Fruit fly (Drosophila melanogaster) whole organism, embryonic: Measurements from ENCODE around the gene Cap-D2.
A peak's percentile ranks its signal among the peaks of the same experiment; 100 is the strongest.

ENCODE experiments used
- CG10654 ChIP-seq: fragments of 200-800 bp; sonication (Bioruptor generic); optimal IDR thresholded peaks from 2 replicates; lab custom pipeline; 2016; ENCODE audit warnings: missing biosample characterization, missing genetic modification characterization
- CG11398 ChIP-seq: fragments of 200-800 bp; sonication (Bioruptor generic); optimal IDR thresholded peaks from 2 replicates; lab custom pipeline; 2016; ENCODE audit warnings: missing biosample characterization, missing genetic modification characterization
- CG12104 ChIP-seq: fragments of 200-800 bp; sonication (Bioruptor generic); optimal IDR thresholded peaks from 3 replicates; lab custom pipeline; 2016; ENCODE audit warnings: missing biosample characterization, missing genetic modification characterization
- CG12769 ChIP-seq: fragments of 200-800 bp; sonication (Bioruptor generic); optimal IDR thresholded peaks from 2 replicates; lab custom pipeline; 2019; ENCODE audit warnings: missing biosample characterization, mild to moderate bottlenecking, missing genetic modification characterization, moderate library complexity
- CG13894 ChIP-seq: fragments of 200-800 bp; sonication (Bioruptor generic); optimal IDR thresholded peaks from 3 replicates; lab custom pipeline; 2018; ENCODE audit warnings: missing biosample characterization, mild to moderate bottlenecking, missing genetic modification characterization, moderate library complexity
- CG14710 ChIP-seq: fragments of 200-800 bp; sonication (Bioruptor generic); optimal IDR thresholded peaks from 3 replicates; lab custom pipeline; 2019; ENCODE audit warnings: missing biosample characterization, mild to moderate bottlenecking, missing genetic modification characterization, moderate library complexity
- CG15269 ChIP-seq: fragments of 200-800 bp; sonication (Bioruptor generic); optimal IDR thresholded peaks from 2 replicates; lab custom pipeline; 2018; ENCODE audit warnings: missing biosample characterization, mild to moderate bottlenecking, missing genetic modification characterization, moderate library complexity
- CG15479 ChIP-seq: fragments of 200-800 bp; sonication (Bioruptor generic); optimal IDR thresholded peaks from 3 replicates; lab custom pipeline; 2019; ENCODE audit warnings: missing biosample characterization, mild to moderate bottlenecking, missing genetic modification characterization, moderate library complexity
- CG18011 ChIP-seq: fragments of 200-800 bp; sonication (Bioruptor generic); optimal IDR thresholded peaks from 2 replicates; lab custom pipeline; 2017; ENCODE audit warnings: missing biosample characterization, missing genetic modification characterization, mild to moderate bottlenecking, moderate library complexity, missing genotype
- CG1832 ChIP-seq: fragments of 200-800 bp; sonication (Bioruptor generic); optimal IDR thresholded peaks from 2 replicates; lab custom pipeline; 2017; ENCODE audit warnings: missing biosample characterization, mild to moderate bottlenecking, missing genetic modification characterization, inconsistent platforms
- CG2116 ChIP-seq: fragments of 200-800 bp; sonication (Bioruptor generic); optimal IDR thresholded peaks from 3 replicates; lab custom pipeline; 2018; ENCODE audit warnings: missing biosample characterization, mild to moderate bottlenecking, missing genetic modification characterization
- CG33213 ChIP-seq: fragments of 200-800 bp; sonication (Bioruptor generic); optimal IDR thresholded peaks from 3 replicates; lab custom pipeline; 2016; ENCODE audit warnings: missing biosample characterization, missing genetic modification characterization
- CG3726 ChIP-seq: fragments of 200-800 bp; sonication (Bioruptor generic); IDR thresholded peaks from 3 replicates; pipeline ENCODE4, ENCODE4 v1.3.6; 2022; ENCODE audit warnings: missing biosample characterization, missing genetic modification characterization
- CG4854 ChIP-seq: fragments of 200-800 bp; sonication (Bioruptor generic); optimal IDR thresholded peaks from 2 replicates; lab custom pipeline; 2016; ENCODE audit warnings: missing biosample characterization, missing genetic modification characterization, inconsistent platforms
- CG7372 ChIP-seq: fragments of 200-800 bp; sonication (Bioruptor generic); IDR thresholded peaks from 2 replicates; pipeline ENCODE4 v1.3.6; 2022; ENCODE audit warnings: missing biosample characterization, missing genetic modification characterization
- CG7839 ChIP-seq: fragments of 200-800 bp; sonication (Bioruptor generic); optimal IDR thresholded peaks from 3 replicates; lab custom pipeline; 2018; ENCODE audit warnings: missing biosample characterization, mild to moderate bottlenecking, missing genetic modification characterization, moderate library complexity
- CG7987 ChIP-seq: fragments of 200-800 bp; sonication (Bioruptor generic); optimal IDR thresholded peaks from 2 replicates; lab custom pipeline; 2018; ENCODE audit warnings: missing biosample characterization, mild to moderate bottlenecking, missing genetic modification characterization, moderate library complexity
- CG8290 ChIP-seq, 3 experiments: fragments of 200-800 bp; sonication (Bioruptor generic); optimal IDR thresholded peaks; 2 replicates each; lab custom pipeline; 2016 to 2019; ENCODE audit warnings: missing biosample characterization in 3 of 3, missing genetic modification characterization in 3 of 3, mild to moderate bottlenecking in 2 of 3, moderate library complexity in 1 of 3
- CG9437 ChIP-seq: fragments of 200-800 bp; sonication (Bioruptor generic); optimal IDR thresholded peaks from 2 replicates; lab custom pipeline; 2018; ENCODE audit warnings: missing biosample characterization, mild to moderate bottlenecking, missing genetic modification characterization
- Dll ChIP-seq: fragments of 200-800 bp; sonication (Bioruptor generic); IDR thresholded peaks from 4 replicates; pipeline ENCODE4 v1.3.6; 2022; ENCODE audit warnings: missing biosample characterization, missing genetic modification characterization; ENCODE audit not compliant: partially characterized antibody
- Dref ChIP-seq: fragments of 200-800 bp; sonication (Bioruptor generic); IDR thresholded peaks from 2 replicates; pipeline ENCODE4 v1.3.6; 2022; ENCODE audit warnings: missing biosample characterization, missing genetic modification characterization
- E2f2 ChIP-seq: fragments of 200-800 bp; sonication (Bioruptor generic); IDR thresholded peaks from 2 replicates; pipeline ENCODE4 v1.3.6; 2022; ENCODE audit warnings: missing biosample characterization, missing genetic modification characterization
- Elba2 ChIP-seq: fragments of 200-800 bp; sonication (Bioruptor generic); optimal IDR thresholded peaks from 3 replicates; lab custom pipeline; 2016; ENCODE audit warnings: missing biosample characterization, missing genetic modification characterization
- Hand ChIP-seq: fragments of 200-800 bp; sonication (Bioruptor generic); optimal IDR thresholded peaks from 2 replicates; lab custom pipeline; 2017; ENCODE audit warnings: mild to moderate bottlenecking, missing biosample characterization, missing genetic modification reagents, missing genetic modification characterization
- Hr78 ChIP-seq, 2 experiments: fragments of 200-800 bp in 1 of 2; fragments of >200 bp in 1 of 2; sonication (Bioruptor generic) in 1 of 2; optimal IDR thresholded peaks; 2 replicates each; lab custom pipeline; 2017 to 2019; ENCODE audit warnings: missing biosample characterization in 2 of 2, missing genetic modification characterization in 2 of 2, mild to moderate bottlenecking in 1 of 2, moderate library complexity in 1 of 2
- Lhr ChIP-seq: fragments of 200-800 bp; sonication (Bioruptor generic); optimal IDR thresholded peaks from 3 replicates; lab custom pipeline; 2017; ENCODE audit warnings: mild to moderate bottlenecking, missing biosample characterization, missing genetic modification reagents, missing genetic modification characterization
- Lpt ChIP-seq: fragments of >200 bp; optimal IDR thresholded peaks from 2 replicates; lab custom pipeline; 2018; ENCODE audit warnings: missing biosample characterization, missing genetic modification characterization
- Optix ChIP-seq: fragments of 200-800 bp; sonication (Bioruptor generic); IDR thresholded peaks from 3 replicates; pipeline ENCODE4 v1.3.6; 2022; ENCODE audit warnings: missing biosample characterization, missing genetic modification characterization
- Pdp1 ChIP-seq, 2 experiments: fragments of 200-800 bp; sonication (Bioruptor generic); optimal IDR thresholded peaks; 3 replicates each; lab custom pipeline; 2016; ENCODE audit warnings: missing biosample characterization in 2 of 2, missing genetic modification characterization in 2 of 2, mild to moderate bottlenecking in 1 of 2, moderate library complexity in 1 of 2
- Rfx ChIP-seq: fragments of 200-800 bp; sonication (Bioruptor generic); IDR thresholded peaks from 2 replicates; pipeline ENCODE4 v1.3.6; 2022; ENCODE audit warnings: missing biosample characterization, missing genetic modification characterization
- Sin3A ChIP-seq: fragments of >200 bp; optimal IDR thresholded peaks from 2 replicates; lab custom pipeline; 2018
- Six4 ChIP-seq: fragments of 200-800 bp; sonication (Bioruptor generic); optimal IDR thresholded peaks from 2 replicates; lab custom pipeline; 2016; ENCODE audit warnings: missing biosample characterization, missing genetic modification characterization
- Spps ChIP-seq: fragments of 200-800 bp; sonication (Bioruptor generic); optimal IDR thresholded peaks from 2 replicates; lab custom pipeline; 2018; ENCODE audit warnings: missing biosample characterization, mild to moderate bottlenecking, missing genetic modification characterization
- Sry-δ ChIP-seq: fragments of 200-800 bp; sonication (Bioruptor generic); optimal IDR thresholded peaks from 2 replicates; lab custom pipeline; 2016; ENCODE audit warnings: missing biosample characterization, missing genetic modification characterization
- Stat92E ChIP-seq, 3 experiments: fragments of >200 bp in 2 of 3; fragments of 200-800 bp in 1 of 3; sonication (Bioruptor generic) in 1 of 3; optimal IDR thresholded peaks; 2 replicates each; lab custom pipeline; 2017 to 2019; ENCODE audit warnings: missing biosample characterization in 3 of 3, missing genetic modification characterization in 3 of 3, mild to moderate bottlenecking in 1 of 3, moderate library complexity in 1 of 3
- bowl ChIP-seq: fragments of 200-800 bp; sonication (Bioruptor generic); IDR thresholded peaks from 2 replicates; pipeline ENCODE4 v1.3.6; 2022; ENCODE audit warnings: missing biosample characterization, missing genetic modification characterization
- dimm ChIP-seq: fragments of 200-800 bp; sonication (Bioruptor generic); IDR thresholded peaks from 2 replicates; pipeline ENCODE4 v1.3.6; 2022; ENCODE audit warnings: missing biosample characterization, missing genetic modification characterization
- dm ChIP-seq: fragments of 200-800 bp; sonication (Bioruptor generic); optimal IDR thresholded peaks from 3 replicates; lab custom pipeline; 2016; ENCODE audit warnings: missing biosample characterization, missing genetic modification characterization
- dmrt99B ChIP-seq: fragments of 200-800 bp; sonication (Bioruptor generic); optimal IDR thresholded peaks from 2 replicates; lab custom pipeline; 2018; ENCODE audit warnings: missing biosample characterization, mild to moderate bottlenecking, missing genetic modification characterization, moderate library complexity
- hb ChIP-seq: fragments of 200-800 bp; sonication (Bioruptor generic); IDR thresholded peaks from 3 replicates; pipeline ENCODE4 v1.3.6; 2022; ENCODE audit warnings: missing biosample characterization, missing genetic modification characterization; ENCODE audit not compliant: partially characterized antibody
- hkb ChIP-seq, 2 experiments: fragments of 200-800 bp in 1 of 2; fragments of >200 bp in 1 of 2; sonication (Bioruptor generic) in 1 of 2; IDR thresholded peaks in 1 of 2; optimal IDR thresholded peaks in 1 of 2; 2 replicates each; pipeline versions ENCODE4 v1.3.6 to Lab custom; 2017 to 2022; ENCODE audit warnings: missing biosample characterization in 1 of 2, missing genetic modification characterization in 1 of 2
- jing ChIP-seq: fragments of 200-800 bp; sonication (Bioruptor generic); optimal IDR thresholded peaks from 2 replicates; lab custom pipeline; 2018; ENCODE audit warnings: missing biosample characterization, mild to moderate bottlenecking, missing genetic modification characterization
- klu ChIP-seq: fragments of 200-800 bp; sonication (Bioruptor generic); IDR thresholded peaks from 2 replicates; pipeline ENCODE4 v1.3.6; 2022; ENCODE audit warnings: missing biosample characterization, missing genetic modification characterization
- mirr ChIP-seq: fragments of 200-800 bp; sonication (Bioruptor generic); optimal IDR thresholded peaks from 3 replicates; lab custom pipeline; 2018; ENCODE audit warnings: missing biosample characterization, mild to moderate bottlenecking, missing genetic modification characterization
- salm ChIP-seq: fragments of 200-800 bp; sonication (Bioruptor generic); optimal IDR thresholded peaks from 2 replicates; lab custom pipeline; 2018; ENCODE audit warnings: missing biosample characterization, mild to moderate bottlenecking, missing genetic modification characterization
- sim ChIP-seq: fragments of 200-800 bp; sonication (Bioruptor generic); IDR thresholded peaks from 2 replicates; pipeline ENCODE4 v1.3.6; 2022; ENCODE audit warnings: missing biosample characterization, missing genetic modification characterization
- stc ChIP-seq: fragments of 200-800 bp; sonication (Bioruptor generic); IDR thresholded peaks from 2 replicates; pipeline ENCODE4 v1.3.6; 2022; ENCODE audit warnings: missing biosample characterization, missing genetic modification characterization
- sug ChIP-seq: fragments of 200-800 bp; optimal IDR thresholded peaks from 2 replicates; lab custom pipeline; 2019; ENCODE audit warnings: missing biosample characterization, mild to moderate bottlenecking, missing genetic modification characterization, moderate library complexity
- tgo ChIP-seq: fragments of 200-800 bp; sonication (Bioruptor generic); IDR thresholded peaks from 3 replicates; pipeline ENCODE4 v1.3.6; 2022; ENCODE audit warnings: missing biosample characterization, missing genetic modification characterization
- trh ChIP-seq: fragments of 200-800 bp; sonication (Bioruptor generic); optimal IDR thresholded peaks from 2 replicates; lab custom pipeline; 2016; ENCODE audit warnings: missing biosample characterization, missing genetic modification characterization

The Cap-D2 gene

DNA sequence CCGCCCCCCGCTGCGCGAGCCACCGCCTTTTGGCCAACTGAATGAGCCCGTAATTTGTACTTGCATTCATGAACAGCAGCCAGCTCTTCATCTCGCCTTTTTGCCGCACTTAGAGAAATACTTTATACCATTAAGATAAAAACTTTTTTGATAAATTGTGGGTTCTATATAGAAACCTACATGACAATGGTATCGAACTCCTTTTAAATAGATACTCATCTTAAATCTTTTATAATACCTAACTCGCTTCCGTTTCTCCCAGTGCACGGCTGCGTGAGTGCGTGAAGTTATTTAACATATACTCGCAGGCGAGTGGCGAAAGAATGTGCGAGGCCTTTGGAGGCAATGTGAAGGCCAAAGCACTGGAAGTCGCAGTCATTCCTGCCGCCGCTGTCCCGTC is 49.6 kb upstream of the Cap-D2 start (continued):
- TF ChIP-seq CG18011 = no peak
- no peak for TF ChIP-seq hb (GFP tag; lab: Robert Waterston, UW)
- TF ChIP-seq dmrt99B (tag; lab: Kevin White, UChicago) = peak; percentile 54
- no peak for TF ChIP-seq dm (GFP tag; lab: Kevin White, UChicago)
- TF ChIP-seq CG14710 (tag; lab: Kevin White, UChicago) = peak; percentile 8
- TF ChIP-seq sug = no peak
- no peak for TF ChIP-seq hkb (optimal IDR thresholded peaks at IDR 0.05; lab: Kevin White, UChicago)
- peak; percentile 64 for TF ChIP-seq hkb (GFP tag; IDR thresholded peaks at IDR 0.05; lab: Robert Waterston, UW)
- TF ChIP-seq CG12769 = no peak
- peak; percentile 64 for TF ChIP-seq CG7839 (tag; lab: Kevin White, UChicago)
- no peak for TF ChIP-seq Optix
- no peak for TF ChIP-seq CG4854 (GFP tag; lab: Kevin White, UChicago)
- TF ChIP-seq mirr = no peak
- TF ChIP-seq CG7372 (GFP tag; lab: Robert Waterston, UW) = 0 out of 2 replicates have a peak, but pooled peaks have one; percentile 6
- TF ChIP-seq CG3726 (GFP tag; lab: Robert Waterston, UW) = no peak
- no peak for TF ChIP-seq Sry-δ
- TF ChIP-seq CG13894 (tag; lab: Kevin White, UChicago) = no peak
- no peak for TF ChIP-seq CG8290 (GFP tag; optimal IDR thresholded peaks at IDR 0.05; lab: Kevin White, UChicago)
- TF ChIP-seq CG8290 (tag; optimal IDR thresholded peaks at IDR 0.05; lab: Kevin White, UChicago) = no peak
- TF ChIP-seq CG2116 (GFP tag; lab: Kevin White, UChicago) = no peak
- TF ChIP-seq E2f2 = peak; percentile 25; the same call in 1 of the 2 replicates
- no peak for TF ChIP-seq CG15479 (GFP tag; lab: Kevin White, UChicago)
- no peak for TF ChIP-seq CG11398 (GFP tag; lab: Kevin White, UChicago)
- TF ChIP-seq Hr78 (GFP tag; optimal IDR thresholded peaks at IDR 0.05; lab: Kevin White, UChicago) = no peak
- TF ChIP-seq CG33213 = no peak
- TF ChIP-seq Lpt = no peak
- TF ChIP-seq sim = no peak
- no peak for TF ChIP-seq trh (GFP tag; lab: Kevin White, UChicago)
- no peak for TF ChIP-seq bowl (GFP tag; lab: Robert Waterston, UW)
- TF ChIP-seq Dll = no peak
- no peak for TF ChIP-seq CG9437 (GFP tag; lab: Kevin White, UChicago)
- TF ChIP-seq CG1832 (GFP tag; lab: Kevin White, UChicago) = no peak
- no peak for TF ChIP-seq CG10654
- TF ChIP-seq Dref (GFP tag; lab: Robert Waterston, UW) = no peak
- no peak for TF ChIP-seq Six4 (GFP tag; lab: Kevin White, UChicago)
- TF ChIP-seq Rfx = peak; percentile 56
- TF ChIP-seq CG15269 (tag; lab: Kevin White, UChicago) = peak; percentile 41
- no peak for TF ChIP-seq jing
- TF ChIP-seq klu (GFP tag; lab: Robert Waterston, UW) = no peak
- no peak for TF ChIP-seq Spps (tag; lab: Kevin White, UChicago)
- TF ChIP-seq CG7987 = no peak
- TF ChIP-seq Lhr = no peak
- peak; percentile 45 for TF ChIP-seq Hand
- TF ChIP-seq stc (GFP tag; lab: Robert Waterston, UW) = 0 out of 2 replicates have a peak, but pooled peaks have one; percentile 23
- no peak for TF ChIP-seq Stat92E (GFP tag; optimal IDR thresholded peaks at IDR 0.05; lab: Kevin White, UChicago)
- no peak for TF ChIP-seq CG12104 (GFP tag; lab: Kevin White, UChicago)
- TF ChIP-seq tgo = peak; percentile 35; the same call in 2 of the 3 replicates
- TF ChIP-seq dimm (GFP tag; lab: Robert Waterston, UW) = no peak
- peak in 1 of 2 experiments; percentile 26 for TF ChIP-seq Pdp1 (GFP tag; optimal IDR thresholded peaks at IDR 0.05; lab: Kevin White, UChicago)
- TF ChIP-seq Sin3A = no peak
- TF ChIP-seq salm = no peak
- TF ChIP-seq Elba2 = no peak
